Worm (Caenorhabditis elegans) whole organism, L4/young adult: ENCODE data around the gene rabs-5.

Experiments used
- W03F9.2 ChIP-seq: fragments of 150-350 bp; optimal IDR thresholded peaks from 2 replicates; lab custom pipeline; 2014; ENCODE audit warnings: missing biosample characterization, missing genetic modification characterization
- dao-5 ChIP-seq: sonication (generic microtip); optimal IDR thresholded peaks from 2 replicates; lab custom pipeline; 2016; ENCODE audit warnings: missing genotype, missing genetic modification characterization, moderate library complexity, missing compliant biosample characterization
- him-1 ChIP-seq: sonication (generic microtip); optimal IDR thresholded peaks from 2 replicates; lab custom pipeline; 2016; ENCODE audit warnings: missing genotype, missing genetic modification reagents, missing genetic modification characterization, missing compliant biosample characterization

rabs-5 gene

DNA sequence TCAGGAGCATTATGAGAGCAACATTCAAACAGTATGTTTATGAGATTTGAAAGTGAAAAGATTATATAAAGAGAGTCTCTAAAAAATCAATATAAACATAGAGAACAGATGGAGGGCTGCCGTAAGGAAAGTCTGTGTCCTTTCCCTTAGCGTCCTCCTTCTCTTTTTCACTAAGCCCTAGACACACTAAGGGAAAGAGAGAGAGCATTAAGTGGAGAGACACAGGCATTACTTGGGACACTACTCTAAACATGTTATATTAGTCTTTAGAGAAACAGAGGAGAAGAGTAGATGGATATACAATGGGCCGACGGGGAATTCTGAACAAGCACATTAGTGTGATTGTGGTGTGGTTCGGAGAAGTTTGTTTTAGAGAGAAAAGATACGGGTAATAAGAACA lies 11.0 kb downstream of the rabs-5 start:
- TF ChIP-seq dao-5 (tag; lab: Kevin White, UChicago) (no peak), W03F9.2 (tag; lab: Kevin White, UChicago) (no peak)

DNA sequence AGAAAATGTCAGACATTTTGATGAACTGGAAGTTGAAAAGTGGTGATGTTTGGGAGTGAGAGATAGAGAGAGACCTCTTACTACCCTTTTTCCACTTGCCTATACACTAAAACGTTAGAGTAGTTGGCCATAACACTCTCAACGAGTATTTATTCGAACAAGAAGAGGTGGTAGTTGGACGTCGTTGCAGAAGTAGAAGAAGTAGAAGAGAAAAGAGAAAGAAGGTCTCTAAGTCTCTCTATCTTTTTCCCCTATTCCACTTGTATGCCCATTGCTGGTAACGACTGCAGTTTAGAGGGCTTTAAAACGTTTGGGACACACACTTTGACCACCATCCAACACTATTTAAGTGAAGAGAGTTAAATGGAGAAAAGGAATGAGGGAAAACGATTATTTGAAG lies 15.9 kb downstream of the rabs-5 start:
- TF ChIP-seq W03F9.2 (tag; lab: Kevin White, UChicago), result no peak
- TF ChIP-seq dao-5 (tag; lab: Kevin White, UChicago), result no peak
- TF ChIP-seq him-1 (tag; lab: Kevin White, UChicago), result no peak

ce11 chrIV:8086552-8086951 lies 20.9 kb downstream of the rabs-5 start, which contains the start of gene nsy-7:
TSS of gene nsy-7 (minus strand) at chrIV:8086652.
- no peak for TF ChIP-seq dao-5 (tag; lab: Kevin White, UChicago)
- TF ChIP-seq W03F9.2 (tag; lab: Kevin White, UChicago), result no peak
- no peak for TF ChIP-seq him-1 (tag; lab: Kevin White, UChicago)

DNA sequence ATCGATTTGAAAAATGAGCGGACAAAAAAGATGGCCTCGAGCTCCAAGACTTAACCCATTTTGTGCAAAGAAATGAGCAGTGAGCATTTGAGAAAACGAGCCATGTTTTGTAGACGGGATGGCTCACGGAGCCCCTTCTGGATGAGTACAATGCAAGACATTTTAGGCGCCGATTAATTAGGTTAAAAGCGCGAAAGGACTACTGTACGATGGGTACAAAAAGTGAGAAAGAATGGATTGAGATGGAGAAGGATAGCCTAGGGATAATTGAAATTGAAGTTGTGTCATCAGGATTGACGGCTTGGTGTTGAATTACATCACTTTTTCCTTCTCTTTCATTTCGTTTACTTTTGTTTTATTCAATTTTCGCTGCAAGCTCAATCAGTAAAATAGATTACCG lies 26.6 kb downstream of the rabs-5 start:
- TF ChIP-seq W03F9.2 (tag; lab: Kevin White, UChicago) (no peak), him-1 (tag; lab: Kevin White, UChicago) (no peak), dao-5 (tag; lab: Kevin White, UChicago) (no peak)

- TF ChIP-seq dao-5 (tag; lab: Kevin White, UChicago), result no peak
- TF ChIP-seq him-1 (tag; lab: Kevin White, UChicago), result no peak
- TF ChIP-seq W03F9.2 (tag; lab: Kevin White, UChicago), result no peak
Measured at ce11 chrIV:8080166-8080565, 27.2 kb downstream of the rabs-5 start.

ce11 chrIV:8076511-8076910 lies 30.9 kb downstream of the rabs-5 start:
- no peak for TF ChIP-seq W03F9.2 (tag; lab: Kevin White, UChicago)
- no peak for TF ChIP-seq him-1 (tag; lab: Kevin White, UChicago)
- no peak for TF ChIP-seq dao-5 (tag; lab: Kevin White, UChicago)

- TF ChIP-seq him-1 (tag; lab: Kevin White, UChicago), result no peak
- TF ChIP-seq W03F9.2 (tag; lab: Kevin White, UChicago), result no peak
- no peak for TF ChIP-seq dao-5 (tag; lab: Kevin White, UChicago)
Measured at ce11 chrIV:8075516-8075915, 31.9 kb downstream of the rabs-5 start.

- TF ChIP-seq dao-5 (tag; lab: Kevin White, UChicago) (no peak), him-1 (tag; lab: Kevin White, UChicago) (no peak), W03F9.2 (tag; lab: Kevin White, UChicago) (no peak)
Measured at ce11 chrIV:8070934-8071333, 36.5 kb downstream of the rabs-5 start.

DNA sequence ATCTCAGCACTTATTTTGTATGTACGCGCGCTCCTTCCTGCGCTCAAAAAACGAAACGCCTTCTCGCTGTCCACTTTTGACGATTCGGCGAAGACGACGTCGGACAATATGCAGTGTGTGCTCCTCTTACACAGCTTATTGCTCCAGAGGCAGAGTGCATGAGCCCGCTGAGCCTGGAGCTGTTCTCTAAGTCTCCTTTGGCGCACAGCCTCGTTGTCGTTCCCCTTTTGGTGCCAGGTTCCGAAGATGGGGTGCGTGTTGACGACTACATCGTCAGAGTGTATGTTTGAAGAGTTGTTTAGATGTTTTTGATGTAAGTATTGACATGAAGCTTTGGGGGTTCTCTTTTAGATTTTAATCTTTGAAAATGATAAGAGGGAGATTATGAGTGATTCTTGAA lies 37.1 kb downstream of the rabs-5 start:
- TF ChIP-seq him-1 (tag; lab: Kevin White, UChicago) (no peak), dao-5 (tag; lab: Kevin White, UChicago) (no peak), W03F9.2 (tag; lab: Kevin White, UChicago) (no peak)

- no peak for TF ChIP-seq him-1 (tag; lab: Kevin White, UChicago)
- TF ChIP-seq dao-5 (tag; lab: Kevin White, UChicago), result no peak
- no peak for TF ChIP-seq W03F9.2 (tag; lab: Kevin White, UChicago)
Measured at ce11 chrIV:8069104-8069503, 38.3 kb downstream of the rabs-5 start.

DNA sequence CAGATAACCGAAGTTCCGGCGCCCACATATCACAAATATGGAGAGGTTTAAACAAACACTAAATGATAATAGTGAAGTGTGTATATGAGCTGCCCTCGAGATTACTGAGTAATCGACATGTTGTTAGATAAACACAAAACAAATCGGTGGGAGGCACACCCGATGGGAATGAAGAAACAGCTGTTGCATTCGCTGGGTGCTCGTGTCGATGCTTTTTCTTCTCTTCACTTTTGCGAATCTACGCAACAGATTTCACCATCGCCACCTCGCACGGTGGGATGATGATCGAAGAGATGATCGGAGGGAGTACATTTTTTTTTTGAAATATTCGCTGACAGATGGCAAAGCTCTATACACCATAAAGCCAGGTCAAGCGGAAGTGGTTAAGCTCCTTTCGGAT lies 39.1 kb downstream of the rabs-5 start:
- TF ChIP-seq W03F9.2 (tag; lab: Kevin White, UChicago) (no peak), him-1 (tag; lab: Kevin White, UChicago) (no peak), dao-5 (tag; lab: Kevin White, UChicago) (no peak)

DNA sequence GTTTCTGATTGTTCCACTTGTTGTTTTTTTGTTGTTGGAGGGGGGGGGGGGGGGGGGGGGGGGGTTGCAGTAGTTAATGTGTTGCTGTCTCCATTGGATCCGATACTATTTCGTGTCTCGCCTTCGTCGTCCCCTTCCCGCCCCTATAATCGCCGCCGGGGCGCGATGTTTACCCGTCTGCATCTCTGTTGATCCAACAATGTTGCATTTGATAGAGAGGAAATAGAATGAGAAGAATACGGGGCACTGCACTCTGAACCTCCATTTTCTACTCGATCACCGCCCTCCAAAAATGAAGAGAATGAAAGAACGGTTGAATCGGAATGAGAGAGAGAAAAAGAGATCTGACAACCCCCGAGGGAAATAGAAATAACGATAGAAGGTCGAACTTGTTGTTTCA lies 39.7 kb downstream of the rabs-5 start:
- TF ChIP-seq him-1 (tag; lab: Kevin White, UChicago) (no peak), W03F9.2 (tag; lab: Kevin White, UChicago) (no peak), dao-5 (tag; lab: Kevin White, UChicago) (no peak)

ce11 chrIV:8066598-8066997 lies 40.8 kb downstream of the rabs-5 start:
- TF ChIP-seq him-1 (tag; lab: Kevin White, UChicago), result peak; percentile 69
- no peak for TF ChIP-seq W03F9.2 (tag; lab: Kevin White, UChicago)
- TF ChIP-seq dao-5 (tag; lab: Kevin White, UChicago), result no peak

DNA sequence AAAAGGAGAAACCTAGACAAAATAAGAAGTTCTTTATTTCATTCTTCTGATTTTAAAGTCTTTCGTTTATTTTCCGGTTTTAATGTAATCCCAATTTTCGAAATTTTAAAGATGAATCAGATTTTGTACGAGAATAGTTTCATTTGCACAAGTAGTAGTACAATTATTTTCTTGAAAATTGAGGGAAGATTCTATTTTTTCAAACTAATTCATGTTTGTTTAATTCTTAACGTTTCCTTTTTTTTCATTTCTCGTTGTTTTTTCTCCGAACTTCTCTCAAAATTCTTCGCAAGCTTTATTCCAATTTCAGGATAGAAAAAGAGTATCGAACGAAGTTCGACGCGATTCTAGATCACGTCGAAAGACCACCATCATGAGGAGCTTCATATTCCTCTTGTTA lies 45.0 kb downstream of the rabs-5 start, which contains the start of gene sax-7:
sax-7 (plus strand) TSS at position 301 of the 400 bp plus-strand sequence.
- TF ChIP-seq W03F9.2 (tag; lab: Kevin White, UChicago), result no peak
- no peak for TF ChIP-seq him-1 (tag; lab: Kevin White, UChicago)
- no peak for TF ChIP-seq dao-5 (tag; lab: Kevin White, UChicago)
